Fruit fly (Drosophila melanogaster) whole organism, wandering third instar larva: ENCODE results near the gene Rab39.

ENCODE experiments used
- Abd-B ChIP-seq: fragments of >200 bp; optimal IDR thresholded peaks from 2 replicates; lab custom pipeline; 2017; ENCODE audit warnings: missing biosample characterization, missing genetic modification characterization
- CG32264 ChIP-seq: fragments of 200-800 bp; sonication (Bioruptor generic); optimal IDR thresholded peaks from 2 replicates; lab custom pipeline; 2016; ENCODE audit warnings: missing biosample characterization, missing genetic modification characterization
- CG9705 ChIP-seq: fragments of 200-800 bp; sonication (Bioruptor generic); optimal IDR thresholded peaks from 2 replicates; lab custom pipeline; 2018; ENCODE audit warnings: missing biosample characterization, mild to moderate bottlenecking, missing genetic modification characterization
- CrebA ChIP-seq: fragments of 200-800 bp; sonication (Bioruptor generic); optimal IDR thresholded peaks from 2 replicates; lab custom pipeline; 2016; ENCODE audit warnings: missing biosample characterization, mild to moderate bottlenecking, missing genetic modification characterization, borderline replicate concordance
- Dfd ChIP-seq: fragments of >200 bp; optimal IDR thresholded peaks from 2 replicates; lab custom pipeline; 2017; ENCODE audit warnings: missing biosample characterization, missing genetic modification characterization
- Dif ChIP-seq: fragments of 200-275, 200-300 bp; sonication (Bioruptor generic); optimal IDR thresholded peaks from 2 replicates; lab custom pipeline; 2018; ENCODE audit warnings: missing biosample characterization, missing genetic modification characterization; ENCODE audit not compliant: partially characterized antibody
- GATAd ChIP-seq: sonication (Bioruptor generic); optimal IDR thresholded peaks from 2 replicates; lab custom pipeline; 2016; ENCODE audit warnings: missing biosample characterization, missing genetic modification characterization
- HLH106 ChIP-seq: fragments of 200-800 bp; optimal IDR thresholded peaks from 3 replicates; lab custom pipeline; 2019; ENCODE audit warnings: missing biosample characterization, mild to moderate bottlenecking, missing genetic modification characterization, moderate library complexity
- Hnf4 ChIP-seq: fragments of 200-800 bp; sonication (Bioruptor generic); optimal IDR thresholded peaks from 2 replicates; lab custom pipeline; 2016; ENCODE audit warnings: missing biosample characterization, mild to moderate bottlenecking, missing genetic modification characterization
- Hr78 ChIP-seq: fragments of >200 bp; optimal IDR thresholded peaks from 2 replicates; lab custom pipeline; 2017; ENCODE audit warnings: missing biosample characterization, missing genetic modification characterization
- Hr83 ChIP-seq: fragments of 200-300 bp; sonication (Bioruptor generic); optimal IDR thresholded peaks from 2 replicates; lab custom pipeline; 2016; ENCODE audit warnings: missing biosample characterization, mild to moderate bottlenecking, missing genetic modification characterization, moderate library complexity; ENCODE audit not compliant: poor library complexity, severe bottlenecking
- Jra ChIP-seq: sonication (Bioruptor generic); optimal IDR thresholded peaks from 2 replicates; lab custom pipeline; 2016; ENCODE audit warnings: missing biosample characterization, missing genetic modification characterization
- Mio ChIP-seq: sonication (Bioruptor generic); optimal IDR thresholded peaks from 2 replicates; lab custom pipeline; 2016; ENCODE audit warnings: missing biosample characterization, missing genetic modification characterization
- Myc ChIP-seq: fragments of >200 bp; optimal IDR thresholded peaks from 2 replicates; lab custom pipeline; 2017
- N ChIP-seq: fragments of >200 bp; optimal IDR thresholded peaks from 2 replicates; lab custom pipeline; 2018; ENCODE audit warnings: missing biosample characterization, missing external identifiers, missing genetic modification characterization
- OdsH ChIP-seq: fragments of 200-800 bp; sonication (Bioruptor generic); optimal IDR thresholded peaks from 2 replicates; lab custom pipeline; 2016; ENCODE audit warnings: missing biosample characterization, mild to moderate bottlenecking, missing genetic modification characterization
- Rel ChIP-seq, 2 experiments: fragments of 200-800 bp; sonication (Bioruptor generic) in 1 of 2; optimal IDR thresholded peaks; 2 replicates in 1 of 2; 3 replicates in 1 of 2; lab custom pipeline; 2016 to 2019; ENCODE audit warnings: mild to moderate bottlenecking in 2 of 2, missing biosample characterization in 2 of 2, missing genetic modification characterization in 2 of 2, moderate library complexity in 1 of 2
- Sp1 ChIP-seq: fragments of 200-800 bp; sonication (Bioruptor generic); optimal IDR thresholded peaks from 3 replicates; lab custom pipeline; 2019; ENCODE audit warnings: missing biosample characterization, mild to moderate bottlenecking, missing genetic modification characterization, moderate library complexity
- Vsx2 ChIP-seq: fragments of 200-300, 225-300 bp; sonication (Bioruptor generic); optimal IDR thresholded peaks from 2 replicates; lab custom pipeline; 2018; ENCODE audit warnings: missing biosample characterization, missing genetic modification characterization; ENCODE audit not compliant: partially characterized antibody
- br ChIP-seq: fragments of 200-800 bp; sonication (Bioruptor generic); optimal IDR thresholded peaks from 2 replicates; lab custom pipeline; 2016; ENCODE audit warnings: missing biosample characterization, missing genetic modification characterization
- brk ChIP-seq: fragments of 200-800 bp; sonication (Bioruptor generic); optimal IDR thresholded peaks from 2 replicates; lab custom pipeline; 2016; ENCODE audit warnings: missing biosample characterization, mild to moderate bottlenecking, missing genetic modification characterization
- dl ChIP-seq, 2 experiments: fragments of 175-275, 200-275 bp in 1 of 2; fragments of 200-275 bp in 1 of 2; sonication (Bioruptor generic); optimal IDR thresholded peaks; lab custom pipeline; 2018; ENCODE audit warnings: mild to moderate bottlenecking in 2 of 2, missing biosample characterization in 2 of 2, missing genetic modification characterization in 2 of 2, moderate library complexity in 2 of 2; ENCODE audit not compliant: partially characterized antibody in 2 of 2, insufficient read depth in 1 of 2
- dmrt93B ChIP-seq: fragments of 200-800 bp; sonication (Bioruptor generic); optimal IDR thresholded peaks from 2 replicates; lab custom pipeline; 2018; ENCODE audit warnings: missing biosample characterization, mild to moderate bottlenecking, missing genetic modification characterization
- dsf ChIP-seq: sonication (Bioruptor generic); optimal IDR thresholded peaks from 2 replicates; lab custom pipeline; 2016; ENCODE audit warnings: missing biosample characterization, missing genetic modification characterization, borderline replicate concordance
- ey ChIP-seq: fragments of 200-800 bp; sonication (Bioruptor generic); optimal IDR thresholded peaks from 2 replicates; lab custom pipeline; 2016; ENCODE audit warnings: missing biosample characterization, missing genetic modification characterization
- foxo ChIP-seq, 2 experiments: fragments of 200-800 bp; sonication (Bioruptor generic); optimal IDR thresholded peaks; 2 replicates in 1 of 2; 3 replicates in 1 of 2; lab custom pipeline; 2016 to 2017; ENCODE audit warnings: missing biosample characterization in 2 of 2, missing genetic modification characterization in 2 of 2
- fru ChIP-seq: fragments of 200-800 bp; sonication (Bioruptor generic); optimal IDR thresholded peaks from 3 replicates; lab custom pipeline; 2016; ENCODE audit warnings: missing biosample characterization, mild to moderate bottlenecking, missing genetic modification characterization
- h ChIP-seq: fragments of 200-800 bp; sonication (Bioruptor generic); optimal IDR thresholded peaks from 3 replicates; lab custom pipeline; 2016; ENCODE audit warnings: missing biosample characterization, mild to moderate bottlenecking, missing genetic modification characterization
- jim ChIP-seq: fragments of 175-275, 200-325 bp; sonication (Bioruptor generic); optimal IDR thresholded peaks from 2 replicates; lab custom pipeline; 2016; ENCODE audit warnings: missing biosample characterization, mild to moderate bottlenecking, missing genetic modification characterization
- lola ChIP-seq: fragments of >200 bp; optimal IDR thresholded peaks from 2 replicates; lab custom pipeline; 2017; ENCODE audit warnings: missing biosample characterization, missing genetic modification characterization
- pan ChIP-seq: fragments of >200 bp; optimal IDR thresholded peaks from 2 replicates; lab custom pipeline; 2017
- psq ChIP-seq: fragments of 200-800 bp; sonication (Bioruptor generic); optimal IDR thresholded peaks from 3 replicates; lab custom pipeline; 2017; ENCODE audit warnings: missing biosample characterization, mild to moderate bottlenecking, missing genetic modification characterization, moderate library complexity
- rgr ChIP-seq: fragments of 200-800 bp; sonication (Bioruptor generic); optimal IDR thresholded peaks from 3 replicates; lab custom pipeline; 2016; ENCODE audit warnings: missing biosample characterization, mild to moderate bottlenecking, missing genetic modification characterization
- sage ChIP-seq: fragments of 200-800 bp; sonication (Bioruptor generic); optimal IDR thresholded peaks from 2 replicates; lab custom pipeline; 2016; ENCODE audit warnings: missing biosample characterization, mild to moderate bottlenecking, missing genetic modification characterization
- sv ChIP-seq: fragments of 200-800 bp; sonication (Bioruptor generic); optimal IDR thresholded peaks from 3 replicates; lab custom pipeline; 2016; ENCODE audit warnings: missing biosample characterization, missing genetic modification characterization
- tai ChIP-seq: sonication (Bioruptor generic); optimal IDR thresholded peaks from 2 replicates; lab custom pipeline; 2016; ENCODE audit warnings: missing biosample characterization, missing genetic modification characterization
- usp ChIP-seq: fragments of >200 bp; optimal IDR thresholded peaks from 2 replicates; lab custom pipeline; 2017; ENCODE audit warnings: missing biosample characterization, missing genetic modification characterization
- woc ChIP-seq: sonication (Bioruptor generic); optimal IDR thresholded peaks from 2 replicates; lab custom pipeline; 2016; ENCODE audit warnings: missing biosample characterization, mild to moderate bottlenecking, missing genetic modification characterization

Rab39 gene

dm6 chrX:7690683-7691082 lies 44.0 kb upstream of the Rab39 start:
- TF ChIP-seq Sp1 (GFP tag; lab: Kevin White, UChicago) (no peak), Rel (GFP tag; optimal IDR thresholded peaks at IDR 0.05; lab: Kevin White, UChicago) (no peak), Rel (tag; optimal IDR thresholded peaks at IDR 0.05; lab: Kevin White, UChicago) (no peak), fru (GFP tag; lab: Kevin White, UChicago) (peak; percentile 24), dmrt93B (no peak), sage (GFP tag; lab: Kevin White, UChicago) (no peak), OdsH (GFP tag; lab: Kevin White, UChicago) (peak; percentile 34), dsf (GFP tag; lab: Kevin White, UChicago) (no peak), psq (peak; percentile 3), woc (no peak), brk (GFP tag; lab: Kevin White, UChicago) (no peak), GATAd (GFP tag; lab: Kevin White, UChicago) (no peak), dl (GFP tag; optimal IDR thresholded peaks at IDR 0.05; lab: Kevin White, UChicago; ENCODE audit: insufficient read depth in 1 of 2, partially characterized antibody in 2 of 2) (peak in 1 of 2 experiments; percentile 80), pan (no peak), Mio (no peak), Hr83 (no peak), lola (no peak), br (no peak), Dfd (GFP tag; lab: Kevin White, UChicago) (no peak), Dif (peak; percentile 82), usp (GFP tag; lab: Kevin White, UChicago) (no peak), h (GFP tag; lab: Kevin White, UChicago) (no peak), sv (GFP tag; lab: Kevin White, UChicago) (no peak), HLH106 (tag; lab: Kevin White, UChicago) (no peak), jim (GFP tag; lab: Kevin White, UChicago) (no peak), Hnf4 (GFP tag; lab: Kevin White, UChicago) (no peak), N (GFP tag; lab: Kevin White, UChicago) (no peak), Hr78 (GFP tag; lab: Kevin White, UChicago) (no peak), foxo (GFP tag; optimal IDR thresholded peaks at IDR 0.05; lab: Kevin White, UChicago) (no peak), CG9705 (GFP tag; lab: Kevin White, UChicago) (no peak), Vsx2 (GFP tag; lab: Kevin White, UChicago) (no peak), Abd-B (GFP tag; lab: Kevin White, UChicago) (no peak), CG32264 (GFP tag; lab: Kevin White, UChicago) (no peak), tai (GFP tag; lab: Kevin White, UChicago) (no peak), CrebA (GFP tag; lab: Kevin White, UChicago) (no peak), Myc (lab: Kevin White, UChicago) (no peak), ey (no peak), Jra (GFP tag; lab: Kevin White, UChicago) (no peak), rgr (GFP tag; lab: Kevin White, UChicago) (peak; percentile 59)
- TF ChIP-seq, all 38 proteins: peak for 6

DNA sequence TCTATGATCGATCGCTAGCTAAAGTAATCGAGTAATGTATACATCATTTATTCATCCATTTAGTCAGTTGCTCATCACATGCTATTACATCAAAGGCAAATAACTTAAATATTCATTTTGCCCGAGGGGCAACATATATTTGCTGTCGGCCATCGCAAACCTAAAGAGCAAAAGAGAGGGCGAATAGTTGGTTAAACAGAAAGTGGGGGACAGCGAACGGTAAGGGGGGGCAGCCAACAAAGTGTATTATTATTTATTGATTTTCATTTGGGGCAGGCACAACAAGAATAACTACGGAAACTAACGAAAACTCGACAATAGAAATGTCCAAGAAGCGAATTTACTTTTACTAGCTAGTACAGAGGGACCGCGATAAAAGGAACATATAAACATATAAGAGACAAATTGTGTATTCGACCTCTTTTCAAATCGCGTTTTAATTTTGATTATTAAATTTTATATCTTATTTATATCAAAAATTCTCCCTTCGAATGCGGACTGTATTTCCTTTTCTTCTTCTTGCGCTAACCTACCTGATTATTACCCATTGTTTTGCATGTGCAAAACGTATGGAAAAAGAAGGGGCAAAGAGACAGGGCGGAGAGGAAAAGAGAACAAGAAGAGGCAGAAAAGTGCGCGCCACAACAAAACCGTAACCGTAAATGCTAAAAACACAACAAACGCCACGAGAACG lies 43.4 kb upstream of the Rab39 start:
- TF ChIP-seq Hr78 (GFP tag; lab: Kevin White, UChicago) (no peak), GATAd (GFP tag; lab: Kevin White, UChicago) (no peak), Mio (no peak), HLH106 (tag; lab: Kevin White, UChicago) (peak; percentile 52), Hnf4 (GFP tag; lab: Kevin White, UChicago) (no peak), jim (GFP tag; lab: Kevin White, UChicago) (no peak), psq (no peak), foxo (GFP tag; optimal IDR thresholded peaks at IDR 0.05; lab: Kevin White, UChicago) (peak in 1 of 2 experiments; percentile 2), CG9705 (GFP tag; lab: Kevin White, UChicago) (no peak), Jra (GFP tag; lab: Kevin White, UChicago) (no peak), Vsx2 (GFP tag; lab: Kevin White, UChicago) (no peak), Rel (GFP tag; optimal IDR thresholded peaks at IDR 0.05; lab: Kevin White, UChicago) (no peak), Rel (tag; optimal IDR thresholded peaks at IDR 0.05; lab: Kevin White, UChicago) (no peak), tai (GFP tag; lab: Kevin White, UChicago) (no peak)
